Worm (Caenorhabditis elegans) whole organism, young adult: ENCODE measurements around the gene C50C3.5.

Source experiments
- D2030.7 ChIP-seq: fragments of 200-800 bp; sonication (Bioruptor generic); IDR thresholded peaks from 2 replicates; pipeline ENCODE4 v1.3.6; 2022; ENCODE audit warnings: missing genetic modification reagents, missing genetic modification characterization, missing compliant biosample characterization
- F22D6.2 ChIP-seq: sonication (generic microtip); optimal IDR thresholded peaks from 2 replicates; lab custom pipeline; 2016; ENCODE audit warnings: mild to moderate bottlenecking, missing genetic modification characterization, missing compliant biosample characterization
- F33H1.4 ChIP-seq: fragments of 200-800 bp; sonication (Bioruptor generic); IDR thresholded peaks from 2 replicates; pipeline ENCODE4 v1.3.6; 2022; ENCODE audit warnings: missing genetic modification reagents, missing genetic modification characterization, missing compliant biosample characterization
- F52B5.7 ChIP-seq: sonication (generic microtip); optimal IDR thresholded peaks from 2 replicates; lab custom pipeline; 2016; ENCODE audit warnings: mild to moderate bottlenecking, missing genetic modification characterization, missing compliant biosample characterization
- Y53G8AR.9 ChIP-seq: fragments of 200-800 bp; sonication (Bioruptor generic); conservative IDR thresholded peaks from 2 replicates; pipeline ENCODE4 v1.3.6; 2022; ENCODE audit warnings: missing genetic modification reagents, missing genetic modification characterization, missing compliant biosample characterization
- Y67H2A.10 ChIP-seq: fragments of 200-800 bp; sonication (Bioruptor generic); conservative IDR thresholded peaks from 2 replicates; pipeline ENCODE4 v1.3.6; 2022; ENCODE audit warnings: missing genetic modification reagents, missing genetic modification characterization, missing compliant biosample characterization
- akir-1 ChIP-seq: fragments of 200-800 bp; sonication (Bioruptor generic); optimal IDR thresholded peaks from 2 replicates; lab custom pipeline; 2018; ENCODE audit warnings: mild to moderate bottlenecking, missing genetic modification characterization, moderate library complexity, missing compliant biosample characterization
- aptf-3 ChIP-seq: fragments of 200-800 bp; sonication (Bioruptor generic); IDR thresholded peaks from 2 replicates; pipeline ENCODE4 v1.3.6; 2022; ENCODE audit warnings: missing genetic modification characterization, missing compliant biosample characterization
- athp-1 ChIP-seq: sonication (generic microtip); optimal IDR thresholded peaks from 2 replicates; lab custom pipeline; 2017; ENCODE audit warnings: mild to moderate bottlenecking, missing genetic modification characterization, missing compliant biosample characterization
- attf-3 ChIP-seq: fragments of 200-800 bp; sonication (Bioruptor generic); conservative IDR thresholded peaks from 2 replicates; pipeline ENCODE4 v1.3.6; 2022; ENCODE audit warnings: missing genetic modification reagents, missing genetic modification characterization, missing compliant biosample characterization
- ccch-3 ChIP-seq: fragments of 200-800 bp; sonication (Bioruptor generic); optimal IDR thresholded peaks from 2 replicates; lab custom pipeline; 2018; ENCODE audit warnings: mild to moderate bottlenecking, missing genetic modification characterization, missing compliant biosample characterization
- cebp-1 ChIP-seq, 2 experiments: fragments of 200-800 bp in 1 of 2; sonication (Bioruptor generic) in 1 of 2; sonication (generic microtip) in 1 of 2; IDR thresholded peaks in 1 of 2; optimal IDR thresholded peaks in 1 of 2; 2 replicates each; pipeline versions ENCODE4 v1.3.6 to Lab custom; 2017 to 2022; ENCODE audit warnings: missing compliant biosample characterization in 2 of 2, missing genetic modification characterization in 2 of 2, mild to moderate bottlenecking in 1 of 2, missing genetic modification reagents in 1 of 2, moderate library complexity in 1 of 2
- cebp-2 ChIP-seq: fragments of 200-800 bp; sonication (Bioruptor generic); IDR thresholded peaks from 2 replicates; pipeline ENCODE4 v1.3.6; 2022; ENCODE audit warnings: missing genetic modification characterization, missing compliant biosample characterization
- ceh-27 ChIP-seq: fragments of 200-800 bp; sonication (Bioruptor generic); optimal IDR thresholded peaks from 2 replicates; lab custom pipeline; 2018; ENCODE audit warnings: mild to moderate bottlenecking, missing genetic modification characterization, moderate library complexity, missing compliant biosample characterization
- ceh-91 ChIP-seq: fragments of 200-800 bp; sonication (Bioruptor generic); IDR thresholded peaks from 2 replicates; pipeline ENCODE4 v1.3.6; 2022; ENCODE audit warnings: missing genetic modification reagents, missing genetic modification characterization, missing compliant biosample characterization
- dpff-1 ChIP-seq: sonication (generic microtip); optimal IDR thresholded peaks from 2 replicates; lab custom pipeline; 2017; ENCODE audit warnings: mild to moderate bottlenecking, missing genetic modification characterization, missing compliant biosample characterization
- ekl-4 ChIP-seq: fragments of 200-800 bp; sonication (Bioruptor generic); IDR thresholded peaks from 2 replicates; pipeline ENCODE4 v1.3.6; 2022; ENCODE audit warnings: missing genetic modification reagents, missing genetic modification characterization, missing compliant biosample characterization
- hlh-12 ChIP-seq: sonication (generic microtip); optimal IDR thresholded peaks from 2 replicates; lab custom pipeline; 2016; ENCODE audit warnings: missing genetic modification characterization, missing compliant biosample characterization
- hmg-1.2 ChIP-seq: fragments of 200-800 bp; sonication (Bioruptor generic); IDR thresholded peaks from 2 replicates; pipeline ENCODE4 v1.3.6; 2022; ENCODE audit warnings: missing genetic modification reagents, missing genetic modification characterization, missing compliant biosample characterization
- hsf-1 ChIP-seq: fragments of 200-800 bp; sonication (Bioruptor generic); IDR thresholded peaks from 2 replicates; pipeline ENCODE4 v1.3.6; 2022; ENCODE audit warnings: missing genetic modification reagents, missing genetic modification characterization, missing compliant biosample characterization
- let-607 ChIP-seq, 2 experiments: fragments of 200-800 bp in 1 of 2; sonication (Bioruptor generic) in 1 of 2; sonication (generic microtip) in 1 of 2; optimal IDR thresholded peaks; 2 replicates each; lab custom pipeline; 2016 to 2018; ENCODE audit warnings: mild to moderate bottlenecking in 2 of 2, missing compliant biosample characterization in 2 of 2, missing genetic modification characterization in 2 of 2, moderate library complexity in 2 of 2, missing genotype in 1 of 2
- lin-54 ChIP-seq: fragments of 200-800 bp; sonication (Bioruptor generic); optimal IDR thresholded peaks from 2 replicates; lab custom pipeline; 2018; ENCODE audit warnings: mild to moderate bottlenecking, missing genetic modification characterization, missing compliant biosample characterization
- madf-3 ChIP-seq: fragments of 200-800 bp; sonication (Bioruptor generic); IDR thresholded peaks from 2 replicates; pipeline ENCODE4 v1.3.6; 2022; ENCODE audit warnings: missing genetic modification reagents, missing genetic modification characterization, missing compliant biosample characterization
- madf-6 ChIP-seq: fragments of 200-800 bp; sonication (Bioruptor generic); IDR thresholded peaks from 2 replicates; pipeline ENCODE4 v1.3.6; 2022; ENCODE audit warnings: missing genetic modification reagents, missing genetic modification characterization, missing compliant biosample characterization
- madf-8 ChIP-seq: fragments of 200-800 bp; sonication (Bioruptor generic); conservative IDR thresholded peaks from 2 replicates; pipeline ENCODE4 v1.3.6; 2022; ENCODE audit warnings: missing genetic modification reagents, missing genetic modification characterization, missing compliant biosample characterization
- nfya-1 ChIP-seq: sonication (generic microtip); optimal IDR thresholded peaks from 2 replicates; lab custom pipeline; 2017; ENCODE audit warnings: antibody characterized with exemption, missing compliant biosample characterization, missing genetic modification characterization, borderline replicate concordance; ENCODE audit not compliant: insufficient read depth
- nhr-27 ChIP-seq: fragments of 200-800 bp; sonication (Bioruptor generic); optimal IDR thresholded peaks from 2 replicates; lab custom pipeline; 2018; ENCODE audit warnings: mild to moderate bottlenecking, missing genetic modification characterization, moderate library complexity, missing compliant biosample characterization
- nhr-80 ChIP-seq: sonication (generic microtip); optimal IDR thresholded peaks from 2 replicates; lab custom pipeline; 2016; ENCODE audit warnings: missing genetic modification characterization, missing compliant biosample characterization
- nhr-90 ChIP-seq: sonication (generic microtip); optimal IDR thresholded peaks from 2 replicates; lab custom pipeline; 2016; ENCODE audit warnings: missing genotype, mild to moderate bottlenecking, missing genetic modification characterization, missing compliant biosample characterization
- pbrm-1 ChIP-seq: fragments of 200-800 bp; sonication (Bioruptor generic); IDR thresholded peaks from 2 replicates; pipeline ENCODE4 v1.3.6; 2022; ENCODE audit warnings: missing genetic modification reagents, missing genetic modification characterization, missing compliant biosample characterization
- snpc-1.3 ChIP-seq: sonication (generic microtip); optimal IDR thresholded peaks from 2 replicates; lab custom pipeline; 2017; ENCODE audit warnings: missing genetic modification characterization, mild to moderate bottlenecking, missing compliant biosample characterization, antibody characterized with exemption, moderate library complexity, missing genotype, missing genetic modification reagents; ENCODE audit not compliant: insufficient read depth
- snpc-4 ChIP-seq, 5 experiments: fragments of 150-350 bp in 1 of 5; sonication (generic microtip) in 4 of 5; optimal IDR thresholded peaks; 2 replicates each; lab custom pipeline; 2014 to 2018; ENCODE audit warnings: missing genetic modification characterization in 5 of 5, missing biosample characterization in 3 of 5, antibody characterized with exemption in 2 of 5, mild to moderate bottlenecking in 2 of 5, missing compliant biosample characterization in 2 of 5, missing genotype in 2 of 5, moderate library complexity in 2 of 5, missing genetic modification reagents in 1 of 5
- unc-62 ChIP-seq: fragments of 150-350 bp; optimal IDR thresholded peaks from 2 replicates; lab custom pipeline; 2014; ENCODE audit warnings: missing biosample characterization, missing genetic modification reagents, missing genetic modification characterization
- ztf-18 ChIP-seq: sonication (generic microtip); optimal IDR thresholded peaks from 2 replicates; lab custom pipeline; 2016; ENCODE audit warnings: missing genotype, mild to moderate bottlenecking, missing genetic modification characterization, missing compliant biosample characterization
- ztf-28 ChIP-seq: fragments of 200-800 bp; sonication (Bioruptor generic); IDR thresholded peaks from 2 replicates; pipeline ENCODE4 v1.3.6; 2022; ENCODE audit warnings: missing genetic modification reagents, missing genetic modification characterization, missing compliant biosample characterization
- ztf-3 ChIP-seq: fragments of 200-800 bp; sonication (Bioruptor generic); optimal IDR thresholded peaks from 2 replicates; lab custom pipeline; 2018; ENCODE audit warnings: mild to moderate bottlenecking, missing genetic modification characterization, missing compliant biosample characterization

Gene C50C3.5

DNA sequence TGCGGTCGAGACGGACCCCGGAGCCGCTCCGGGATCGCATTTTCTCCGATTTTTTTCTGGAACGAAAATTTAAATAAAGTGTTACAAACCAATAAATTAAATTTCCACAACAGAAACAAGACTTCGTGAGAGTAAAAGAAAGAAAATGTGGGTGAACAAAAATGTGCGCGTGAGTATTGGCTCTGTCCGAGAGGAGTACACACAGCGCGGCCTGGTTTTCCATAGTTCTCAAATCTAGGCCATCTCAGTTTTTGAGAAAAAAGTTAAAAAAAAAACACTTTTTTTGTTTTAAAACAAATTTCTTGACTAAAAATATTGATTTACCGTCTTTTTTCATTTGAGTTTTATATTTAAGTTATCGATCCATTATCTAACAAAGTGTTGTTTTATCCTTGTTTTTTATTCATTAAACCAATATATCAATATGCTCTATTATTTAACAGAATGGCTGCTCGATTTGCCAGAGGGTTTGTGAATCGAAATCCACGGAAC is 34.4 kb upstream of the C50C3.5 start, which contains the start of the genes C14B9.8 and mrpl-18 (continued):
- TF ChIP-seq snpc-4 (GFP tag; optimal IDR thresholded peaks at IDR 0.05; lab: Kevin White, UChicago) (peak; percentile 8), snpc-4 (tag; optimal IDR thresholded peaks at IDR 0.05; lab: Kevin White, UChicago) (peak in 1 of 4 experiments; percentile 16), Y53G8AR.9 (no peak), lin-54 (peak; percentile 11), nhr-90 (no peak)

ce11 chrIII:8145971-8146370 is 33.1 kb upstream of the C50C3.5 start:
- TF ChIP-seq athp-1 (tag; lab: Kevin White, UChicago) (no peak), akir-1 (no peak), hsf-1 (GFP tag; lab: Robert Waterston, UW) (0 out of 2 replicates have a peak, but pooled peaks have one; percentile 30), madf-8 (no peak), madf-3 (GFP tag; lab: Robert Waterston, UW) (0 out of 2 replicates have a peak, but pooled peaks have one; percentile 39), Y53G8AR.9 (no peak), unc-62 (GFP tag; lab: Kevin White, UChicago) (no peak), ceh-27 (GFP tag; lab: Kevin White, UChicago) (no peak), nhr-27 (tag; lab: Kevin White, UChicago) (no peak), Y67H2A.10 (no peak), nfya-1 (tag; lab: Kevin White, UChicago) (no peak), aptf-3 (GFP tag; lab: Robert Waterston, UW) (no peak), ztf-3 (no peak), ekl-4 (GFP tag; lab: Robert Waterston, UW) (no peak), F22D6.2 (no peak), hmg-1.2 (GFP tag; lab: Robert Waterston, UW) (no peak)

DNA sequence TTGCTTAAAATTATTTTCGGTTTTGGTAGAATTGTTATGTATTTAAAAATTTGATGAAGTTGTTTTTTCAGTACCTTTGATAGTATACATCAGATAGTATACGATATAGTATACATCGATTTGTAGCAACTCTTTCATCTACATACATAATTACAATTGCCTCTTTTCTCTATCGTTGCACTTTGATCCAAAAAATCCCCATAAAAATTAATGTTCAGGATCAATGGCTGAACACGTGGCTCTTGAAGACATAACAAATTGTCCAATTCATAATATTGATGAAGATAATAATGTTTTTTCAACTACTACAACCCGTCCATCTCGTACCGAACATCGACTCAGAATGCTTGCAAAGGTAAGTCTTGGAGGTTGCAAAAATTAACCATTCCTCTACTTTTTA is 30.3 kb upstream of the C50C3.5 start, which contains the start of gene D2007.2:
Gene D2007.2 (plus strand): TSS at position 213 of the 400 bp plus-strand sequence.
- no peak for TF ChIP-seq snpc-1.3
- no peak for TF ChIP-seq athp-1 (tag; lab: Kevin White, UChicago)
- TF ChIP-seq ceh-91 (GFP tag; lab: Robert Waterston, UW) = no peak
- TF ChIP-seq F52B5.7 = no peak
- no peak for TF ChIP-seq attf-3 (GFP tag; lab: Robert Waterston, UW)
- no peak for TF ChIP-seq akir-1
- TF ChIP-seq D2030.7 (GFP tag; lab: Robert Waterston, UW) = no peak
- TF ChIP-seq hlh-12 (tag; lab: Kevin White, UChicago) = no peak
- TF ChIP-seq madf-8 = no peak
- TF ChIP-seq ccch-3 (GFP tag; lab: Kevin White, UChicago) = no peak

DNA sequence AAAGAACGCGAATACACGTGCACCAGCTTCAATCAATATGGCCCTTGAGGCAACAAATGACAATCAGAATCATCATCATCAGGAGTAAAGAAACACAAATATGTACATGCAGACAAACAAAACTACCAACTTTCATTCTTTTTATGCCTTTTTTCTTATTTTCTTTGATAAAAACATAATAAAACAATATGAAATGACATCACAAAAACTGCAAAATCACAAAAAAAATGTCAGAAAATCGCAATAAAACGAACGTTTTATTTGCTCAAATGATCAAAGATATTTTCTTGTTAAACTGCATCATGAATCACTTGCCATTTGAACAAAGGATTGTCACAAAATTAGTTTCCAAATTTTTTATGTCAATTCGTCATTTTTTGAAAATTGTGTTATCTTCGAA is 24.6 kb upstream of the C50C3.5 start:
- no peak for TF ChIP-seq ztf-28 (GFP tag; lab: Robert Waterston, UW)
- TF ChIP-seq F33H1.4 (GFP tag; lab: Robert Waterston, UW) = no peak
- no peak for TF ChIP-seq dpff-1
- TF ChIP-seq nhr-80 (tag; lab: Kevin White, UChicago) = peak; percentile 38
- TF ChIP-seq cebp-1 (GFP tag; IDR thresholded peaks at IDR 0.05; lab: Robert Waterston, UW) = no peak
- no peak for TF ChIP-seq cebp-1 (tag; optimal IDR thresholded peaks at IDR 0.05; lab: Kevin White, UChicago)
- TF ChIP-seq cebp-2 (GFP tag; lab: Robert Waterston, UW) = no peak
- TF ChIP-seq pbrm-1 (GFP tag; lab: Robert Waterston, UW) = no peak
- no peak for TF ChIP-seq ztf-18
- peak in 1 of 2 experiments; percentile 17 for TF ChIP-seq let-607 (tag; optimal IDR thresholded peaks at IDR 0.05; lab: Kevin White, UChicago)
- TF ChIP-seq madf-6 (GFP tag; lab: Robert Waterston, UW) = no peak
- no peak for TF ChIP-seq D2030.7 (GFP tag; lab: Robert Waterston, UW)
- TF ChIP-seq, all 124 proteins: peak for 2
